Worm (Caenorhabditis elegans) whole organism, late embryonic: ENCODE results near the gene sdf-9.
A peak's percentile ranks its signal among the peaks of the same experiment; 100 is the strongest.

Experiments used
- F13H6.1 ChIP-seq: sonication (generic microtip); optimal IDR thresholded peaks from 2 replicates; lab custom pipeline; 2016; ENCODE audit warnings: missing genetic modification characterization, missing compliant biosample characterization
- T23F11.4 ChIP-seq: fragments of 200-800 bp; sonication (Bioruptor generic); optimal IDR thresholded peaks from 2 replicates; lab custom pipeline; 2018; ENCODE audit warnings: mild to moderate bottlenecking, missing genetic modification characterization, missing compliant biosample characterization
- ceh-14 ChIP-seq: sonication (generic microtip); optimal IDR thresholded peaks from 2 replicates; lab custom pipeline; 2016; ENCODE audit warnings: missing genotype, missing genetic modification characterization, missing compliant biosample characterization
- ceh-18 ChIP-seq: sonication (generic microtip); optimal IDR thresholded peaks from 2 replicates; lab custom pipeline; 2016; ENCODE audit warnings: missing genetic modification characterization, missing compliant biosample characterization
- ceh-19 ChIP-seq: fragments of 200-800 bp; sonication (Bioruptor generic); optimal IDR thresholded peaks from 2 replicates; lab custom pipeline; 2018; ENCODE audit warnings: mild to moderate bottlenecking, missing genetic modification characterization, missing compliant biosample characterization
- ceh-2 ChIP-seq: sonication (generic microtip); optimal IDR thresholded peaks from 2 replicates; lab custom pipeline; 2016; ENCODE audit warnings: missing genotype, missing genetic modification characterization, missing compliant biosample characterization
- ceh-22 ChIP-seq: sonication (generic microtip); optimal IDR thresholded peaks from 2 replicates; lab custom pipeline; 2017; ENCODE audit warnings: missing biosample characterization, missing genetic modification characterization
- ceh-24 ChIP-seq: sonication (generic microtip); optimal IDR thresholded peaks from 2 replicates; lab custom pipeline; 2016; ENCODE audit warnings: mild to moderate bottlenecking, missing genetic modification characterization, missing compliant biosample characterization
- ceh-30 ChIP-seq: fragments of 150-350 bp; optimal IDR thresholded peaks from 2 replicates; lab custom pipeline; 2014; ENCODE audit warnings: missing biosample characterization, missing genetic modification characterization
- ceh-45 ChIP-seq: fragments of 200-800 bp; sonication (Bioruptor generic); IDR thresholded peaks from 2 replicates; pipeline ENCODE4 v1.3.6; 2022; ENCODE audit warnings: missing genetic modification reagents, missing genetic modification characterization, missing compliant biosample characterization
- ceh-9 ChIP-seq: sonication (generic microtip); optimal IDR thresholded peaks from 2 replicates; lab custom pipeline; 2016; ENCODE audit warnings: mild to moderate bottlenecking, missing genetic modification characterization, inconsistent platforms, missing compliant biosample characterization
- che-1 ChIP-seq: sonication (generic microtip); optimal IDR thresholded peaks from 2 replicates; lab custom pipeline; 2016; ENCODE audit warnings: mild to moderate bottlenecking, missing genetic modification characterization, missing compliant biosample characterization
- elt-4 ChIP-seq: sonication (generic microtip); optimal IDR thresholded peaks from 2 replicates; lab custom pipeline; 2016; ENCODE audit warnings: missing genetic modification characterization, missing compliant biosample characterization
- ets-4 ChIP-seq: sonication (generic microtip); optimal IDR thresholded peaks from 2 replicates; lab custom pipeline; 2016; ENCODE audit warnings: missing genetic modification characterization, missing compliant biosample characterization
- eyg-1 ChIP-seq: sonication (generic microtip); optimal IDR thresholded peaks from 2 replicates; lab custom pipeline; 2016; ENCODE audit warnings: missing genotype, missing genetic modification characterization, missing compliant biosample characterization
- fax-1 ChIP-seq: sonication (generic microtip); optimal IDR thresholded peaks from 2 replicates; lab custom pipeline; 2016; ENCODE audit warnings: missing genotype, missing genetic modification characterization, missing compliant biosample characterization
- fkh-10 ChIP-seq: fragments of 150-350 bp; optimal IDR thresholded peaks from 2 replicates; lab custom pipeline; 2014; ENCODE audit warnings: missing biosample characterization, missing genetic modification reagents, missing genetic modification characterization
- fkh-6 ChIP-seq: sonication (generic microtip); optimal IDR thresholded peaks from 2 replicates; lab custom pipeline; 2016; ENCODE audit warnings: missing genetic modification characterization, missing compliant biosample characterization
- gmeb-2 ChIP-seq: sonication (generic microtip); optimal IDR thresholded peaks from 2 replicates; lab custom pipeline; 2016; ENCODE audit warnings: missing genetic modification characterization, inconsistent platforms, missing compliant biosample characterization
- hlh-15 ChIP-seq: sonication (generic microtip); optimal IDR thresholded peaks from 2 replicates; lab custom pipeline; 2016; ENCODE audit warnings: missing genetic modification characterization, missing compliant biosample characterization
- hlh-30 ChIP-seq: sonication (generic microtip); optimal IDR thresholded peaks from 2 replicates; lab custom pipeline; 2017; ENCODE audit warnings: antibody characterized with exemption, missing genetic modification characterization, missing compliant biosample characterization; ENCODE audit not compliant: insufficient read depth
- hlh-8 ChIP-seq: sonication (generic microtip); optimal IDR thresholded peaks from 2 replicates; lab custom pipeline; 2016; ENCODE audit warnings: missing genotype, missing genetic modification characterization, missing compliant biosample characterization
- lim-6 ChIP-seq: sonication (generic microtip); optimal IDR thresholded peaks from 2 replicates; lab custom pipeline; 2016; ENCODE audit warnings: missing genetic modification characterization, missing compliant biosample characterization
- madf-2 ChIP-seq: sonication (generic microtip); optimal IDR thresholded peaks from 2 replicates; lab custom pipeline; 2017; ENCODE audit warnings: missing genetic modification characterization, missing compliant biosample characterization
- nfya-1 ChIP-seq: sonication (generic microtip); optimal IDR thresholded peaks from 2 replicates; lab custom pipeline; 2017; ENCODE audit warnings: missing genetic modification characterization, mild to moderate bottlenecking, missing compliant biosample characterization, antibody characterized with exemption, moderate library complexity
- npax-4 ChIP-seq: sonication (generic microtip); optimal IDR thresholded peaks from 2 replicates; lab custom pipeline; 2016; ENCODE audit warnings: missing genetic modification characterization, missing compliant biosample characterization
- pat-9 ChIP-seq: fragments of 200-800 bp; sonication (Bioruptor generic); optimal IDR thresholded peaks from 2 replicates; lab custom pipeline; 2018; ENCODE audit warnings: mild to moderate bottlenecking, missing genetic modification characterization, moderate library complexity, missing compliant biosample characterization
- pax-1 ChIP-seq: fragments of 150-350 bp; optimal IDR thresholded peaks from 2 replicates; lab custom pipeline; 2014; ENCODE audit warnings: missing biosample characterization, missing genetic modification characterization
- pha-4 ChIP-seq: fragments of 150-350 bp; optimal IDR thresholded peaks from 2 replicates; lab custom pipeline; 2018; ENCODE audit warnings: missing biosample characterization, missing genetic modification reagents, missing genetic modification characterization
- pqm-1 ChIP-seq: sonication (generic microtip); optimal IDR thresholded peaks from 2 replicates; lab custom pipeline; 2016; ENCODE audit warnings: missing genetic modification characterization, missing compliant biosample characterization
- pros-1 ChIP-seq: fragments of 150-350 bp; optimal IDR thresholded peaks from 2 replicates; lab custom pipeline; 2014; ENCODE audit warnings: missing biosample characterization, missing genetic modification reagents, missing genetic modification characterization
- ref-2 ChIP-seq: sonication (generic microtip); optimal IDR thresholded peaks from 2 replicates; lab custom pipeline; 2016; ENCODE audit warnings: missing genetic modification characterization, missing compliant biosample characterization
- rnt-1 ChIP-seq: sonication (generic microtip); optimal IDR thresholded peaks from 2 replicates; lab custom pipeline; 2016; ENCODE audit warnings: missing genetic modification characterization, missing compliant biosample characterization
- sdc-2 ChIP-seq: sonication (generic microtip); optimal IDR thresholded peaks from 2 replicates; lab custom pipeline; 2016; ENCODE audit warnings: missing genotype, missing genetic modification characterization, missing compliant biosample characterization
- sox-2 ChIP-seq: fragments of 200-800 bp; sonication (Bioruptor generic); IDR thresholded peaks from 2 replicates; pipeline ENCODE4 v1.3.6; 2022; ENCODE audit warnings: missing genetic modification reagents, missing genetic modification characterization, missing compliant biosample characterization
- sox-4 ChIP-seq: sonication (generic microtip); optimal IDR thresholded peaks from 2 replicates; lab custom pipeline; 2017; ENCODE audit warnings: mild to moderate bottlenecking, missing genetic modification characterization, inconsistent platforms, missing compliant biosample characterization
- syd-9 ChIP-seq: sonication (generic microtip); optimal IDR thresholded peaks from 2 replicates; lab custom pipeline; 2016; ENCODE audit warnings: mild to moderate bottlenecking, missing genetic modification characterization, moderate library complexity, missing compliant biosample characterization
- tbx-2 ChIP-seq: sonication (generic microtip); optimal IDR thresholded peaks from 2 replicates; lab custom pipeline; 2016; ENCODE audit warnings: missing genetic modification characterization, missing compliant biosample characterization
- tbx-7 ChIP-seq: sonication (generic microtip); optimal IDR thresholded peaks from 2 replicates; lab custom pipeline; 2016; ENCODE audit warnings: missing genotype, missing genetic modification characterization, missing compliant biosample characterization
- unc-42 ChIP-seq: sonication (generic microtip); optimal IDR thresholded peaks from 2 replicates; lab custom pipeline; 2016; ENCODE audit warnings: missing genotype, missing genetic modification characterization, missing compliant biosample characterization
- unc-86 ChIP-seq: sonication (generic microtip); optimal IDR thresholded peaks from 2 replicates; lab custom pipeline; 2016; ENCODE audit warnings: missing genetic modification characterization, missing compliant biosample characterization
- ztf-16 ChIP-seq: sonication (generic microtip); optimal IDR thresholded peaks from 2 replicates; lab custom pipeline; 2017; ENCODE audit warnings: missing genetic modification characterization, missing compliant biosample characterization

The sdf-9 gene

ce11 chrV:20813646-20814045 lies 15.6 kb downstream of the sdf-9 start:
- no peak for TF ChIP-seq madf-2 (tag; lab: Kevin White, UChicago)
- TF ChIP-seq unc-42: peak; percentile 18

ce11 chrV:20814424-20814823 lies 16.4 kb downstream of the sdf-9 start, which contains the start of gene Y44A6D.7:
Gene Y44A6D.7, plus strand, starts transcription at chrV:20814724.
- TF ChIP-seq ceh-18 (tag; lab: Kevin White, UChicago): no peak
- no peak for TF ChIP-seq ets-4 (tag; lab: Kevin White, UChicago)
- TF ChIP-seq ztf-16: no peak
- TF ChIP-seq pqm-1: no peak
- TF ChIP-seq ceh-19 (GFP tag; lab: Kevin White, UChicago): no peak
- TF ChIP-seq tbx-7: no peak
- no peak for TF ChIP-seq ceh-45 (GFP tag; lab: Robert Waterston, UW)

ce11 chrV:20815842-20816241 lies 17.8 kb downstream of the sdf-9 start, which contains the start of gene sshk-1:
Gene sshk-1, plus strand, starts transcription at chrV:20816142.
- TF ChIP-seq fax-1 (tag; lab: Kevin White, UChicago): no peak
- TF ChIP-seq, all 69 proteins: peak for 0

ce11 chrV:20820033-20820432 lies 22.0 kb downstream of the sdf-9 start, which contains the start of gene T03D8.6:
Gene T03D8.6, minus strand, starts transcription at chrV:20820330.
- TF ChIP-seq fkh-10 (GFP tag; lab: Kevin White, UChicago): no peak
- no peak for TF ChIP-seq syd-9 (tag; lab: Kevin White, UChicago)
- TF ChIP-seq npax-4 (tag; lab: Kevin White, UChicago): no peak
- no peak for TF ChIP-seq hlh-15 (tag; lab: Kevin White, UChicago)
- TF ChIP-seq pha-4: no peak
- no peak for TF ChIP-seq nfya-1
- TF ChIP-seq ceh-9 (tag; lab: Kevin White, UChicago): no peak

- TF ChIP-seq tbx-2 (no peak), pqm-1 (no peak), eyg-1 (tag; lab: Kevin White, UChicago) (no peak), che-1 (tag; lab: Kevin White, UChicago) (no peak), F13H6.1 (no peak), sox-2 (GFP tag; lab: Robert Waterston, UW) (no peak), ref-2 (no peak), ceh-2 (tag; lab: Kevin White, UChicago) (no peak), lim-6 (tag; lab: Kevin White, UChicago) (no peak), ceh-22 (no peak), pha-4 (no peak), pat-9 (tag; lab: Kevin White, UChicago) (no peak), sox-4 (no peak), hlh-15 (tag; lab: Kevin White, UChicago) (no peak), unc-86 (no peak), hlh-30 (no peak), tbx-7 (no peak), ceh-18 (tag; lab: Kevin White, UChicago) (no peak), unc-42 (no peak)
Observed at ce11 chrV:20824962-20825609, 27.1 kb downstream of the sdf-9 start, which contains the start of the genes gcy-22 and grl-14. Gene gcy-22, minus strand, starts transcription at chrV:20825062. Gene grl-14, plus strand, starts transcription at chrV:20825559.

ce11 chrV:20826618-20827017 lies 28.6 kb downstream of the sdf-9 start:
- TF ChIP-seq lim-6 (tag; lab: Kevin White, UChicago): no peak
- TF ChIP-seq ceh-24: no peak
- TF ChIP-seq, all 69 proteins: peak for 0

ce11 chrV:20828820-20829219 lies 30.8 kb downstream of the sdf-9 start, which contains the start of gene sbt-1:
Gene sbt-1, minus strand, starts transcription at chrV:20828881.
- TF ChIP-seq elt-4 (tag; lab: Kevin White, UChicago): no peak
- TF ChIP-seq gmeb-2: no peak
- TF ChIP-seq fkh-10 (GFP tag; lab: Kevin White, UChicago): no peak
- no peak for TF ChIP-seq ceh-22
- no peak for TF ChIP-seq madf-2 (tag; lab: Kevin White, UChicago)
- no peak for TF ChIP-seq ceh-30 (tag; lab: Kevin White, UChicago)
- no peak for TF ChIP-seq pqm-1
- TF ChIP-seq fax-1 (tag; lab: Kevin White, UChicago): no peak
- TF ChIP-seq fkh-6 (tag; lab: Kevin White, UChicago): no peak
- TF ChIP-seq hlh-8: no peak
- no peak for TF ChIP-seq rnt-1 (tag; lab: Kevin White, UChicago)
- TF ChIP-seq sdc-2: no peak
- no peak for TF ChIP-seq pros-1
- TF ChIP-seq unc-42: peak; percentile 56
- no peak for TF ChIP-seq pax-1 (tag; lab: Kevin White, UChicago)
- no peak for TF ChIP-seq T23F11.4 (GFP tag; lab: Kevin White, UChicago)
- no peak for TF ChIP-seq ceh-14 (tag; lab: Kevin White, UChicago)
